Worm (Caenorhabditis elegans): ENCODE measurements around the gene dnj-24.

DNA sequence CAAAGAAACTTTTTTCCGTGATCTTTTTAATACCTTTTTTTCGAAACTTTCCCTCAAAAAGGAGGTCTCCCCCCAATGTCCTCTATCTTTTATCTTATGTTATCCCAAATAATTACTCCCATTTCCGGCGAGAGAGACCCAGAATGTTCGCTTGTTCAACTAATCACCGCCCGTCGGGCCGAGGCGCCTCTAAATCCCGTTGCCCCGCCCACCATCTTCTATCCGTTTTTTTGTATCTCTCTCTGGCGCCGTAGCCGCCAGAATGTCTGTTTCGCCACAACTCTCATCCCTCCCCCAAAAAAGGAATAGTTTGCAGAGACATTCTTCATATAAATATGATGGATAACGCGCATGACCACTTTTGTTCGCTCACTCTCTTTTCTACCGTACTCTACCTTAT is 48.8 kb upstream of the dnj-24 start:
- TF ChIP-seq him-1 (tag; optimal IDR thresholded peaks at IDR 0.05), result no peak
- no peak for TF ChIP-seq W03F9.2 (tag; optimal IDR thresholded peaks at IDR 0.05)
